Fruit fly (Drosophila melanogaster): ENCODE data around the gene CG15468.

The CG15468 gene

dm6 chrX:4955788-4956442, 5.0 kb downstream of the CG15468 start (continued):
- TF ChIP-seq ac (GFP tag; optimal IDR thresholded peaks at IDR 0.05) (no peak), unc-4 (GFP tag; IDR thresholded peaks at IDR 0.05; ENCODE audit: partially characterized antibody) (peak; percentile 94), CG17829 (tag; optimal IDR thresholded peaks at IDR 0.05) (no peak), Poxn (GFP tag; IDR thresholded peaks at IDR 0.05) (no peak), C15 (GFP tag; IDR thresholded peaks at IDR 0.05) (no peak), tgo (GFP tag; IDR thresholded peaks at IDR 0.05) (no peak), tup (GFP tag; optimal IDR thresholded peaks at IDR 0.05) (no peak), CG15011 (GFP tag; optimal IDR thresholded peaks at IDR 0.05) (no peak), CG18599 (GFP tag; optimal IDR thresholded peaks at IDR 0.05) (no peak), CG17568 (GFP tag; optimal IDR thresholded peaks at IDR 0.05) (no peak), knrl (GFP tag; IDR thresholded peaks at IDR 0.05; ENCODE audit: partially characterized antibody) (peak; percentile 93), crol (GFP tag; IDR thresholded peaks at IDR 0.05) (0 out of 2 replicates have a peak, but pooled peaks have one; percentile 8), toy (GFP tag; IDR thresholded peaks at IDR 0.05) (no peak), sob (GFP tag; IDR thresholded peaks at IDR 0.05) (peak; percentile 40; the same call in 1 of the 2 replicates), ase (GFP tag; IDR thresholded peaks at IDR 0.05) (no peak), CG12104 (GFP tag; optimal IDR thresholded peaks at IDR 0.05) (no peak), zf30C (GFP tag; optimal IDR thresholded peaks at IDR 0.05) (peak; percentile 5), B-H1 (GFP tag; IDR thresholded peaks at IDR 0.05) (no peak), CG16779 (GFP tag; IDR thresholded peaks at IDR 0.05) (no peak), ash1 (GFP tag; optimal IDR thresholded peaks at IDR 0.05) (no peak), CG10959 (GFP tag; IDR thresholded peaks at IDR 0.05) (no peak), pho (GFP tag; optimal IDR thresholded peaks at IDR 0.05) (no peak), her (GFP tag; optimal IDR thresholded peaks at IDR 0.05) (peak; percentile 39), CG13424 (tag; optimal IDR thresholded peaks at IDR 0.05) (peak; percentile 16), chm (GFP tag; IDR thresholded peaks at IDR 0.05) (0 out of 2 replicates have a peak, but pooled peaks have one; percentile 33), CG13296 (GFP tag; optimal IDR thresholded peaks at IDR 0.05) (no peak), prd (optimal IDR thresholded peaks at IDR 0.05) (no peak), prd (GFP tag; IDR thresholded peaks at IDR 0.05) (no peak; the same call in 2 of the 3 replicates), CG12391 (tag; optimal IDR thresholded peaks at IDR 0.05) (peak; percentile 12), CG15073 (GFP tag; optimal IDR thresholded peaks at IDR 0.05) (no peak), vnd (GFP tag; IDR thresholded peaks at IDR 0.05; ENCODE audit: partially characterized antibody) (peak; percentile 91), CG11723 (GFP tag; optimal IDR thresholded peaks at IDR 0.05) (no peak), CG7556 (GFP tag; optimal IDR thresholded peaks at IDR 0.05) (peak; percentile 1), CG8290 (GFP tag; optimal IDR thresholded peaks at IDR 0.05) (peak; percentile 88), CG8290 (tag; optimal IDR thresholded peaks at IDR 0.05) (peak in 1 of 2 experiments; percentile 77), Kr (GFP tag; optimal IDR thresholded peaks at IDR 0.05) (no peak), sim (GFP tag; IDR thresholded peaks at IDR 0.05) (no peak), trh (GFP tag; optimal IDR thresholded peaks at IDR 0.05) (no peak), MBD-R2 (GFP tag; IDR thresholded peaks at IDR 0.05) (no peak), CG10321 (GFP tag; IDR thresholded peaks at IDR 0.05) (no peak), CG30431 (GFP tag; optimal IDR thresholded peaks at IDR 0.05) (no peak), GATAe (GFP tag; conservative IDR thresholded peaks at IDR 0.05) (no peak), Opbp (GFP tag; IDR thresholded peaks at IDR 0.05; ENCODE audit: partially characterized antibody) (peak; percentile 95), dysf (GFP tag; IDR thresholded peaks at IDR 0.05) (peak; percentile 45; the same call in 1 of the 3 replicates), CG11696 (GFP tag; IDR thresholded peaks at IDR 0.05) (peak; percentile 46; the same call in 1 of the 2 replicates), CG3281 (GFP tag; optimal IDR thresholded peaks at IDR 0.05) (no peak), CG6654 (GFP tag; optimal IDR thresholded peaks at IDR 0.05) (no peak), Hsf (GFP tag; optimal IDR thresholded peaks at IDR 0.05) (no peak), CG2202 (tag; optimal IDR thresholded peaks at IDR 0.05) (no peak), Jarid2 (GFP tag; optimal IDR thresholded peaks at IDR 0.05) (no peak), inv (GFP tag; IDR thresholded peaks at IDR 0.05; ENCODE audit: partially characterized antibody) (peak; percentile 90)

Measured in whole organism, embryonic.